Worm (Caenorhabditis elegans) whole organism, late embryonic: Measurements from ENCODE around the gene lron-4.

Experiments used
- ama-1 ChIP-seq: fragments of 150-350 bp; optimal IDR thresholded peaks from 2 replicates; lab custom pipeline; 2014
- hlh-30 ChIP-seq: sonication (generic microtip); optimal IDR thresholded peaks from 2 replicates; lab custom pipeline; 2017; ENCODE audit warnings: antibody characterized with exemption, missing genetic modification characterization, missing compliant biosample characterization; ENCODE audit not compliant: insufficient read depth
- pqm-1 ChIP-seq: sonication (generic microtip); optimal IDR thresholded peaks from 2 replicates; lab custom pipeline; 2016; ENCODE audit warnings: missing genetic modification characterization, missing compliant biosample characterization

DNA sequence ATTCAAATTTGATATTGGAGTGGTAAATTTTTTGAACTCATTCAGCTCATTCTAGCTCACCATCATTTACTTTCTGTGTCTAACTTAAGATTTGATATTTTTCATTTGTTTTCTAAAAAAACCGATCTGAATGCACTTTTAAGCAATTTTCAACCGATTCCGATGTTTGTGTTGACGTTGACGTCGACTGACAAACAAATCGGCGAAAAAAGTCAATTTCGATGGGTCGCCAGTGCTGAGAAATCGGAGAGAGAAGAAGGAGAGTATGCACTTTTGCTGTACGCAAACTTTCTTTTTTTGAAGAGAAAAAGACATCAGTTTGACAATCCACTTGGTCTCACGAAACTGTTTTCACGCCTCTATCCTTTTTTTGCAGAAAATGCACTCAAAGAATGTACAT, 13.5 kb upstream of the lron-4 start:
- TF ChIP-seq hlh-30 = no peak
- no peak for TF ChIP-seq pqm-1 (tag; lab: Kevin White, UChicago)
- TF ChIP-seq ama-1 (lab: Kevin White, UChicago) = no peak
